Worm (Caenorhabditis elegans) whole organism, L3 larva: ENCODE measurements around the gene H12I13.1.

ENCODE experiments used
- R02D3.7 ChIP-seq: fragments of 150-350 bp; optimal IDR thresholded peaks from 2 replicates; lab custom pipeline; 2014; ENCODE audit warnings: missing biosample characterization, missing genetic modification characterization
- aly-2 ChIP-seq: fragments of 150-350 bp; optimal IDR thresholded peaks from 2 replicates; lab custom pipeline; 2014; ENCODE audit warnings: missing biosample characterization, missing genetic modification characterization
- ama-1 ChIP-seq: fragments of 150-350 bp; optimal IDR thresholded peaks from 2 replicates; lab custom pipeline; 2018
- ceh-16 ChIP-seq: sonication (generic microtip); optimal IDR thresholded peaks from 2 replicates; lab custom pipeline; 2017; ENCODE audit warnings: missing biosample characterization, missing genetic modification characterization
- ceh-28 ChIP-seq: fragments of 150-350 bp; optimal IDR thresholded peaks from 2 replicates; lab custom pipeline; 2014; ENCODE audit warnings: missing biosample characterization, missing genetic modification reagents, missing genetic modification characterization
- ceh-82 ChIP-seq: fragments of 150-350 bp; optimal IDR thresholded peaks from 2 replicates; lab custom pipeline; 2014; ENCODE audit warnings: missing biosample characterization, missing genetic modification characterization
- ceh-9 ChIP-seq: sonication (generic microtip); optimal IDR thresholded peaks from 2 replicates; lab custom pipeline; 2018; ENCODE audit warnings: missing biosample characterization, missing genetic modification characterization
- egl-27 ChIP-seq: sonication (generic microtip); optimal IDR thresholded peaks from 4 replicates; lab custom pipeline; 2017; ENCODE audit warnings: missing biosample characterization, missing genetic modification reagents, missing genetic modification characterization
- egl-5 ChIP-seq: fragments of 150-350 bp; optimal IDR thresholded peaks from 2 replicates; lab custom pipeline; 2017; ENCODE audit warnings: missing biosample characterization, missing genetic modification reagents, missing genetic modification characterization, inconsistent platforms
- elt-1 ChIP-seq: fragments of 150-350 bp; optimal IDR thresholded peaks from 2 replicates; lab custom pipeline; 2014; ENCODE audit warnings: missing biosample characterization, missing genetic modification characterization
- elt-3 ChIP-seq, 3 experiments: fragments of 150-350 bp in 1 of 3; sonication (generic microtip) in 2 of 3; optimal IDR thresholded peaks; 2 replicates in 2 of 3; 4 replicates in 1 of 3; lab custom pipeline; 2014 to 2017; ENCODE audit warnings: missing biosample characterization in 3 of 3, missing genetic modification characterization in 3 of 3
- fkh-2 ChIP-seq: fragments of 150-350 bp; optimal IDR thresholded peaks from 2 replicates; lab custom pipeline; 2014; ENCODE audit warnings: missing biosample characterization, missing genetic modification reagents, missing genetic modification characterization
- hmg-11 ChIP-seq: sonication (generic microtip); optimal IDR thresholded peaks from 2 replicates; lab custom pipeline; 2016; ENCODE audit warnings: missing genetic modification characterization, missing compliant biosample characterization
- jun-1 ChIP-seq: fragments of 150-350 bp; optimal IDR thresholded peaks from 2 replicates; lab custom pipeline; 2014; ENCODE audit warnings: missing biosample characterization, missing genetic modification reagents, missing genetic modification characterization
- lin-15B ChIP-seq: fragments of 150-350 bp; optimal IDR thresholded peaks from 2 replicates; lab custom pipeline; 2014; ENCODE audit warnings: missing biosample characterization, missing genetic modification characterization
- lin-39 ChIP-seq: fragments of 150-350 bp; optimal IDR thresholded peaks from 2 replicates; lab custom pipeline; 2018; ENCODE audit warnings: missing biosample characterization, missing genetic modification reagents, missing genetic modification characterization
- lsy-12 ChIP-seq: sonication (generic microtip); optimal IDR thresholded peaks from 2 replicates; lab custom pipeline; 2016; ENCODE audit warnings: mild to moderate bottlenecking, missing genetic modification characterization, missing compliant biosample characterization
- mml-1 ChIP-seq: fragments of 150-350 bp; sonication (generic microtip); optimal IDR thresholded peaks from 3 replicates; lab custom pipeline; 2014; ENCODE audit warnings: missing biosample characterization, missing genetic modification characterization
- nfya-1 ChIP-seq: sonication (generic microtip); optimal IDR thresholded peaks from 2 replicates; lab custom pipeline; 2017; ENCODE audit warnings: missing genetic modification characterization, mild to moderate bottlenecking, missing compliant biosample characterization, antibody characterized with exemption, moderate library complexity; ENCODE audit not compliant: insufficient read depth
- nhr-11 ChIP-seq: fragments of 150-350 bp; optimal IDR thresholded peaks from 2 replicates; lab custom pipeline; 2014; ENCODE audit warnings: missing biosample characterization, missing genetic modification characterization
- nhr-12 ChIP-seq: fragments of 150-350 bp; optimal IDR thresholded peaks from 2 replicates; lab custom pipeline; 2014; ENCODE audit warnings: missing biosample characterization, missing genetic modification characterization
- nhr-23 ChIP-seq: fragments of 150-350 bp; optimal IDR thresholded peaks from 2 replicates; lab custom pipeline; 2014; ENCODE audit warnings: missing biosample characterization, missing genetic modification reagents, missing genetic modification characterization
- nhr-237 ChIP-seq: fragments of 150-350 bp; optimal IDR thresholded peaks from 2 replicates; lab custom pipeline; 2014; ENCODE audit warnings: missing biosample characterization, missing genetic modification characterization
- nhr-25 ChIP-seq: sonication (generic microtip); optimal IDR thresholded peaks from 2 replicates; lab custom pipeline; 2017; ENCODE audit warnings: missing biosample characterization, missing genetic modification characterization
- nhr-28 ChIP-seq: fragments of 150-350 bp; optimal IDR thresholded peaks from 2 replicates; lab custom pipeline; 2014; ENCODE audit warnings: missing biosample characterization, missing genetic modification characterization
- nhr-43 ChIP-seq: sonication (generic microtip); optimal IDR thresholded peaks from 2 replicates; lab custom pipeline; 2016; ENCODE audit warnings: mild to moderate bottlenecking, missing genetic modification characterization, missing compliant biosample characterization; ENCODE audit not compliant: poor library complexity, severe bottlenecking
- nhr-76 ChIP-seq: fragments of 150-350 bp; sonication (generic microtip); optimal IDR thresholded peaks from 5 replicates; lab custom pipeline; 2014; ENCODE audit warnings: missing biosample characterization, missing genetic modification characterization
- sea-2 ChIP-seq: fragments of 150-350 bp; sonication (generic microtip); optimal IDR thresholded peaks from 4 replicates; lab custom pipeline; 2014; ENCODE audit warnings: missing biosample characterization, missing genetic modification reagents, missing genetic modification characterization
- skn-1 ChIP-seq: fragments of 150-350 bp; optimal IDR thresholded peaks from 2 replicates; lab custom pipeline; 2014; ENCODE audit warnings: missing biosample characterization, missing genetic modification characterization
- snpc-4 ChIP-seq: fragments of 150-350 bp; optimal IDR thresholded peaks from 2 replicates; lab custom pipeline; 2014; ENCODE audit warnings: missing biosample characterization, missing genetic modification characterization
- unc-39 ChIP-seq: sonication (generic microtip); optimal IDR thresholded peaks from 4 replicates; lab custom pipeline; 2017; ENCODE audit warnings: missing biosample characterization, missing genetic modification characterization
- unc-62 ChIP-seq: fragments of 150-350 bp; sonication (generic microtip); optimal IDR thresholded peaks from 4 replicates; lab custom pipeline; 2014; ENCODE audit warnings: missing biosample characterization, missing genetic modification reagents, missing genetic modification characterization
- zag-1 ChIP-seq: fragments of 150-350 bp; optimal IDR thresholded peaks from 2 replicates; lab custom pipeline; 2014; ENCODE audit warnings: missing biosample characterization, missing genetic modification characterization
- ztf-11 ChIP-seq: fragments of 150-350 bp; optimal IDR thresholded peaks from 2 replicates; lab custom pipeline; 2014; ENCODE audit warnings: missing biosample characterization, missing genetic modification characterization
- ztf-4 ChIP-seq: fragments of 150-350 bp; optimal IDR thresholded peaks from 2 replicates; lab custom pipeline; 2014; ENCODE audit warnings: missing biosample characterization, missing genetic modification characterization

The H12I13.1 gene

DNA sequence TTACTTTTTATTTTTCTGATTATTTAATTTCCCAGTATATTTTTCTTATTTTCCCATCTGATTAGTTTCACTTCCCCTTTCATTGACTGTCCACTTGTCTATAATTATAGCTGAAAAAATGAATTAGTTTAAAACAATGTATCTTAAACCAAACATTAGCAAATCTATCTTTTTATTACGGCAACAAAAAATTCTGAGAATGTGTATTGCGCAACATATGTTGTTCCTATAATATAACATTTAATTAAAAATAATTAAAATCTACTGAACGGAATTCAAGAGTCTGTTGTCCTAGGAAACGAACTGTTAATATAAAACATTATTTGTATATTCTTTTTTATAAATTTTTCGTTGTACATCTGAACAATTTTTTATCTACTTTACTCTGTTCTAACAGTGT lies 43.0 kb upstream of the H12I13.1 start:
- TF ChIP-seq sea-2 (no peak), nhr-28 (tag; lab: Kevin White, UChicago) (no peak), aly-2 (tag; lab: Kevin White, UChicago) (no peak), lsy-12 (tag; lab: Kevin White, UChicago) (no peak), skn-1 (tag; lab: Kevin White, UChicago) (no peak), fkh-2 (tag; lab: Kevin White, UChicago) (no peak), ceh-28 (no peak), nfya-1 (no peak), egl-5 (tag; lab: Kevin White, UChicago) (no peak), ztf-4 (tag; lab: Kevin White, UChicago) (no peak), zag-1 (tag; lab: Kevin White, UChicago) (no peak), jun-1 (tag; lab: Kevin White, UChicago) (no peak), elt-1 (tag; lab: Kevin White, UChicago) (no peak), unc-39 (tag; lab: Kevin White, UChicago) (no peak), snpc-4 (tag; lab: Kevin White, UChicago) (no peak), nhr-76 (tag; lab: Kevin White, UChicago) (no peak), ztf-11 (tag; lab: Kevin White, UChicago) (no peak), nhr-237 (tag; lab: Kevin White, UChicago) (no peak)

DNA sequence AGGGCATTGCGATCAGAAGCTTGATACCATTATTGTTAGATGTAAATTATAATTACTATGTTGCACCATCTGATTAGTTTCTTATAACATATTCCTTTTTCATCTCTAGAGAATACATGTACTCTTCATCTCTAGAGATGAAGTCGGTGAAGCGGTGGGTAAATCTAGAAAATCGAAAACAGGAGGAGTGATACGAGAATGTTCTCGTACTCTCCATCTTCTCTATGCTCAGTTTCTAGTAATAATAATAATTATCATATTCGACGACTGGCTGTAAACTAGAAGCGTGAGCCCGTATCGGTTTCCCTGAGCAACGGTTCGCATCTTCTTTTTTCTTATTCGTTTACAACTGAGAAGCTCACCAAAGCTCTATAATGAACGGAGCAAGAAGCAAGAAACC lies 40.8 kb upstream of the H12I13.1 start:
- TF ChIP-seq nhr-28 (tag; lab: Kevin White, UChicago), result no peak
- no peak for TF ChIP-seq ama-1
- TF ChIP-seq nhr-76 (tag; lab: Kevin White, UChicago), result no peak
- TF ChIP-seq unc-39 (tag; lab: Kevin White, UChicago), result no peak
- no peak for TF ChIP-seq nfya-1
- TF ChIP-seq ceh-16, result no peak
- TF ChIP-seq lsy-12 (tag; lab: Kevin White, UChicago), result no peak
- TF ChIP-seq hmg-11 (tag; lab: Kevin White, UChicago), result no peak
- no peak for TF ChIP-seq snpc-4 (tag; lab: Kevin White, UChicago)
- no peak for TF ChIP-seq nhr-12 (tag; lab: Kevin White, UChicago)
- no peak for TF ChIP-seq nhr-23
- no peak for TF ChIP-seq fkh-2 (tag; lab: Kevin White, UChicago)
- TF ChIP-seq lin-39 (tag; lab: Kevin White, UChicago), result no peak
- no peak for TF ChIP-seq nhr-11 (tag; lab: Kevin White, UChicago)
- TF ChIP-seq ztf-4 (tag; lab: Kevin White, UChicago), result no peak
- TF ChIP-seq R02D3.7 (tag; lab: Kevin White, UChicago), result no peak
- TF ChIP-seq nhr-237 (tag; lab: Kevin White, UChicago), result no peak
- TF ChIP-seq nhr-43 (tag; lab: Kevin White, UChicago), result no peak
- no peak for TF ChIP-seq lin-15B (tag; lab: Kevin White, UChicago)

DNA sequence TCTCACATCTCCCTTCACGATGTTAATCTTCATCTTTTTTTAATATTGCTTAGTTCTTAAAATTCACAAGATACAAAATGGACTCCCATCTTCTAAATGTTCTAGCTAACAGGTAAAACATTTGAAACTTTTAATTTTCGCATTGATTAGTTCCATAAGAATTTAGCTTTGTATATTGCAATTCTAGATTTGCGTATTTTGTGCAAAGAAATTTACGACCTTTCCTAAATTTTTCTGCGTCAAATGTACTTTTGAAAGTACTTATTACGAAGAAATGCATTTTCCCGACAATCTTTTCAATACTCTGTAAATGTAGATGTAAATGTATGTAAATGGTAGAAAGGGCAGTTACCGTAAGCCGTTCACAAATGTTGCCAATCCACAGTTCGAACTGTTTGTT lies 37.0 kb upstream of the H12I13.1 start:
- TF ChIP-seq nhr-43 (tag; lab: Kevin White, UChicago) (no peak), nhr-11 (tag; lab: Kevin White, UChicago) (no peak), ceh-82 (tag; lab: Kevin White, UChicago) (no peak), R02D3.7 (tag; lab: Kevin White, UChicago) (no peak), egl-27 (tag; lab: Kevin White, UChicago) (no peak), ceh-9 (tag; lab: Kevin White, UChicago) (no peak), nhr-25 (no peak), elt-3 (tag; optimal IDR thresholded peaks at IDR 0.05; lab: Kevin White, UChicago) (no peak), hmg-11 (tag; lab: Kevin White, UChicago) (no peak), ceh-28 (no peak), ama-1 (no peak), sea-2 (no peak)

DNA sequence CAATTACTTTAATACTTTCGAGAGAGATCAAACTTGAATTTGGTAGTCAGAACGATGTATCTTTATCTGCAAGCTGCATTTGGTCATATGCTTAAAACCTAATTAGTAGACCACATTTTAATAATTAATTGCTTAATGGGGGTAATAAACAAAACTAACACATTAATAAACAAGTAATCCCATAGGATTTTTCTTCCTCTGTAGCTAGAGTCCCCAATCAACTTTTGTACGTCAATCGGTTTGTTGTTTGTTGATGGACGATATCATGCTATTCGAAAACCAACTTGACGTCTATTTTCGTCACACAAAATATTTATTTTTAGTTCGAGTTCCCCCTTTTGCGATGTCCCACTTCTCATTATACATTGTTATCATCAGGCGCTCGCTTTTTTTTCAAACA lies 34.5 kb upstream of the H12I13.1 start:
- no peak for TF ChIP-seq egl-27 (tag; lab: Kevin White, UChicago)
- TF ChIP-seq sea-2, result no peak
- TF ChIP-seq mml-1 (tag; lab: Kevin White, UChicago), result no peak
- no peak for TF ChIP-seq nhr-237 (tag; lab: Kevin White, UChicago)
- no peak for TF ChIP-seq nhr-76 (tag; lab: Kevin White, UChicago)
- no peak for TF ChIP-seq unc-62
